Fruit fly (Drosophila melanogaster) whole organism, prepupa: Measurements from ENCODE around the gene CG6409.
A peak's percentile ranks its signal among the peaks of the same experiment; 100 is the strongest.

Experiments used
- Blimp-1 ChIP-seq: fragments of 200-800 bp; sonication (Bioruptor generic); optimal IDR thresholded peaks from 3 replicates; lab custom pipeline; 2017; ENCODE audit warnings: missing biosample characterization, missing genetic modification characterization, mild to moderate bottlenecking, moderate library complexity, missing genetic modification reagents
- CG10631 ChIP-seq: fragments of 200-800 bp; sonication (Bioruptor generic); optimal IDR thresholded peaks from 2 replicates; lab custom pipeline; 2016; ENCODE audit warnings: missing biosample characterization, missing genetic modification characterization
- CG10669 ChIP-seq: fragments of 200-800 bp; sonication (Bioruptor generic); optimal IDR thresholded peaks from 3 replicates; lab custom pipeline; 2018; ENCODE audit warnings: missing biosample characterization, mild to moderate bottlenecking, missing genetic modification characterization, moderate library complexity
- CG11294 ChIP-seq: fragments of 200-800 bp; sonication (Bioruptor generic); IDR thresholded peaks from 2 replicates; pipeline ENCODE4 v1.3.6; 2022; ENCODE audit warnings: missing biosample characterization, missing genetic modification characterization
- CG11762 ChIP-seq: fragments of 200-800 bp; sonication (Bioruptor generic); optimal IDR thresholded peaks from 3 replicates; lab custom pipeline; 2016; ENCODE audit warnings: missing biosample characterization, missing genetic modification characterization; ENCODE audit not compliant: insufficient read depth
- CG11902 ChIP-seq: fragments of 200-800 bp; sonication (Bioruptor generic); optimal IDR thresholded peaks from 3 replicates; lab custom pipeline; 2016; ENCODE audit warnings: missing biosample characterization, missing genetic modification characterization
- CG1621 ChIP-seq: fragments of 200-800 bp; sonication (Bioruptor generic); optimal IDR thresholded peaks from 3 replicates; lab custom pipeline; 2018; ENCODE audit warnings: missing biosample characterization, mild to moderate bottlenecking, missing genetic modification characterization
- CG3032 ChIP-seq: fragments of 200-800 bp; optimal IDR thresholded peaks from 2 replicates; lab custom pipeline; 2019; ENCODE audit warnings: missing biosample characterization, mild to moderate bottlenecking, missing genetic modification characterization, moderate library complexity
- CG32006 ChIP-seq: fragments of 200-800 bp; sonication (Bioruptor generic); optimal IDR thresholded peaks from 3 replicates; lab custom pipeline; 2017; ENCODE audit warnings: missing biosample characterization, mild to moderate bottlenecking, missing genetic modification characterization
- CG34406 ChIP-seq: fragments of 200-800 bp; sonication (Bioruptor generic); optimal IDR thresholded peaks from 3 replicates; lab custom pipeline; 2016; ENCODE audit warnings: missing biosample characterization, missing genetic modification characterization
- CG3919 ChIP-seq: fragments of 200-800 bp; sonication (Bioruptor generic); optimal IDR thresholded peaks from 3 replicates; lab custom pipeline; 2016; ENCODE audit warnings: missing biosample characterization, missing genetic modification characterization
- CG4318 ChIP-seq: fragments of 200-800 bp; sonication (Bioruptor generic); optimal IDR thresholded peaks from 3 replicates; lab custom pipeline; 2017; ENCODE audit warnings: missing biosample characterization, mild to moderate bottlenecking, missing genetic modification characterization
- CG6163 ChIP-seq: fragments of 200-800 bp; sonication (Bioruptor generic); IDR thresholded peaks from 3 replicates; pipeline ENCODE4 v1.3.6; 2022; ENCODE audit warnings: missing biosample characterization, missing genetic modification characterization
- CG6276 ChIP-seq: fragments of 200-800 bp; sonication (Bioruptor generic); optimal IDR thresholded peaks from 2 replicates; lab custom pipeline; 2017; ENCODE audit warnings: missing biosample characterization, mild to moderate bottlenecking, missing genetic modification characterization
- CG6792 ChIP-seq: fragments of 200-800 bp; sonication (Bioruptor generic); optimal IDR thresholded peaks from 3 replicates; lab custom pipeline; 2016; ENCODE audit warnings: missing biosample characterization, missing genetic modification characterization
- CG6808 ChIP-seq: fragments of 200-800 bp; sonication (Bioruptor generic); optimal IDR thresholded peaks from 3 replicates; lab custom pipeline; 2017; ENCODE audit warnings: missing biosample characterization, missing genetic modification characterization, mild to moderate bottlenecking, moderate library complexity, missing genetic modification reagents
- CG6854 ChIP-seq: fragments of 200-800 bp; sonication (Bioruptor generic); optimal IDR thresholded peaks from 2 replicates; lab custom pipeline; 2017; ENCODE audit warnings: missing biosample characterization, mild to moderate bottlenecking, missing genetic modification characterization
- CG8119 ChIP-seq: fragments of 200-800 bp; sonication (Bioruptor generic); IDR thresholded peaks from 3 replicates; pipeline ENCODE4 v1.3.6; 2022; ENCODE audit warnings: missing biosample characterization, missing genetic modification characterization
- CG8319 ChIP-seq: fragments of 200-800 bp; sonication (Bioruptor generic); optimal IDR thresholded peaks from 3 replicates; lab custom pipeline; 2016; ENCODE audit warnings: missing biosample characterization, missing genetic modification characterization
- CG9139 ChIP-seq: fragments of 200-800 bp; sonication (Bioruptor generic); optimal IDR thresholded peaks from 3 replicates; lab custom pipeline; 2017; ENCODE audit warnings: missing biosample characterization, mild to moderate bottlenecking, missing genetic modification characterization
- Eip78C ChIP-seq: fragments of 200-800 bp; sonication (Bioruptor generic); peaks from one replicate; lab custom pipeline; 2016; ENCODE audit warnings: missing biosample characterization, missing genetic modification characterization
- Ets21C ChIP-seq: fragments of 200-800 bp; sonication (Bioruptor generic); optimal IDR thresholded peaks from 3 replicates; lab custom pipeline; 2016; ENCODE audit warnings: missing biosample characterization, missing genetic modification characterization
- Ets96B ChIP-seq: fragments of 200-800 bp; optimal IDR thresholded peaks from 2 replicates; lab custom pipeline; 2019; ENCODE audit warnings: missing biosample characterization, mild to moderate bottlenecking, missing genetic modification characterization, moderate library complexity
- Gug ChIP-seq: fragments of 200-800 bp; sonication (Bioruptor generic); IDR thresholded peaks from 2 replicates; pipeline ENCODE4 v1.3.6; 2022; ENCODE audit warnings: missing biosample characterization, missing genetic modification characterization
- Hr38 ChIP-seq: sonication (Bioruptor generic); optimal IDR thresholded peaks from 2 replicates; lab custom pipeline; 2016; ENCODE audit warnings: missing biosample characterization, missing genetic modification characterization
- Hr39 ChIP-seq: fragments of 200-800 bp; sonication (Bioruptor generic); optimal IDR thresholded peaks from 2 replicates; lab custom pipeline; 2016; ENCODE audit warnings: missing biosample characterization, missing genetic modification characterization
- Lpt ChIP-seq: fragments of 200-800 bp; sonication (Bioruptor generic); optimal IDR thresholded peaks from 3 replicates; lab custom pipeline; 2016; ENCODE audit warnings: missing biosample characterization, missing genetic modification characterization
- Met ChIP-seq: fragments of 200-800 bp; sonication (Bioruptor generic); optimal IDR thresholded peaks from 3 replicates; lab custom pipeline; 2016; ENCODE audit warnings: missing biosample characterization, missing genetic modification characterization
- OdsH ChIP-seq: fragments of 200-800 bp; sonication (Bioruptor generic); optimal IDR thresholded peaks from 3 replicates; lab custom pipeline; 2016; ENCODE audit warnings: missing biosample characterization, missing genetic modification characterization
- Smox ChIP-seq: fragments of 200-800 bp; sonication (Bioruptor generic); optimal IDR thresholded peaks from 3 replicates; lab custom pipeline; 2016; ENCODE audit warnings: missing biosample characterization, missing genetic modification characterization
- Sox102F ChIP-seq: fragments of 200-800 bp; sonication (Bioruptor generic); optimal IDR thresholded peaks from 2 replicates; lab custom pipeline; 2016; ENCODE audit warnings: missing biosample characterization, mild to moderate bottlenecking, missing genetic modification characterization
- Sox14 ChIP-seq: fragments of 200-800 bp; sonication (Bioruptor generic); optimal IDR thresholded peaks from 3 replicates; lab custom pipeline; 2016; ENCODE audit warnings: missing biosample characterization, missing genetic modification characterization
- achi ChIP-seq: fragments of 200-800 bp; sonication (Bioruptor generic); optimal IDR thresholded peaks from 3 replicates; lab custom pipeline; 2016; ENCODE audit warnings: missing biosample characterization, missing genetic modification characterization
- acj6 ChIP-seq: fragments of 200-800 bp; sonication (Bioruptor generic); optimal IDR thresholded peaks from 3 replicates; lab custom pipeline; 2016; ENCODE audit warnings: missing biosample characterization, missing genetic modification characterization
- cyc ChIP-seq: fragments of 200-800 bp; sonication (Bioruptor generic); optimal IDR thresholded peaks from 3 replicates; lab custom pipeline; 2016; ENCODE audit warnings: missing biosample characterization, missing genetic modification characterization
- dac ChIP-seq: fragments of 200-800 bp; sonication (Bioruptor generic); optimal IDR thresholded peaks from 2 replicates; lab custom pipeline; 2017; ENCODE audit warnings: missing biosample characterization, mild to moderate bottlenecking, missing genetic modification characterization
- dsx ChIP-seq: fragments of 200-800 bp; optimal IDR thresholded peaks from 3 replicates; lab custom pipeline; 2019; ENCODE audit warnings: missing biosample characterization, mild to moderate bottlenecking, missing genetic modification characterization, moderate library complexity; ENCODE audit not compliant: poor library complexity, severe bottlenecking
- esn ChIP-seq: fragments of 200-800 bp; sonication (Bioruptor generic); optimal IDR thresholded peaks from 2 replicates; lab custom pipeline; 2016; ENCODE audit warnings: missing biosample characterization, mild to moderate bottlenecking, missing genetic modification characterization, moderate library complexity
- fd59A ChIP-seq: fragments of 200-800 bp; sonication (Bioruptor generic); optimal IDR thresholded peaks from 2 replicates; lab custom pipeline; 2017; ENCODE audit warnings: missing biosample characterization, mild to moderate bottlenecking, missing genetic modification characterization, missing genetic modification reagents
- fd85E ChIP-seq: fragments of 200-800 bp; sonication (Bioruptor generic); optimal IDR thresholded peaks from 3 replicates; lab custom pipeline; 2016; ENCODE audit warnings: missing biosample characterization, missing genetic modification characterization
- fkh ChIP-seq: fragments of 200-800 bp; sonication (Bioruptor generic); optimal IDR thresholded peaks from 3 replicates; lab custom pipeline; 2017; ENCODE audit warnings: missing biosample characterization, mild to moderate bottlenecking, missing genetic modification characterization, moderate library complexity
- lz ChIP-seq: fragments of 200-800 bp; sonication (Bioruptor generic); optimal IDR thresholded peaks from 3 replicates; lab custom pipeline; 2016; ENCODE audit warnings: missing biosample characterization, missing genetic modification characterization
- net ChIP-seq: fragments of 200-800 bp; sonication (Bioruptor generic); optimal IDR thresholded peaks from 3 replicates; lab custom pipeline; 2016; ENCODE audit warnings: missing biosample characterization, missing genetic modification characterization
- ss ChIP-seq, 2 experiments: fragments of 200-800 bp; sonication (Bioruptor generic); optimal IDR thresholded peaks; 2 replicates in 1 of 2; 3 replicates in 1 of 2; lab custom pipeline; 2017 to 2018; ENCODE audit warnings: mild to moderate bottlenecking in 2 of 2, missing biosample characterization in 2 of 2, missing genetic modification characterization in 2 of 2, moderate library complexity in 1 of 2
- svp ChIP-seq: fragments of 200-800 bp; sonication (Bioruptor generic); peaks from one replicate; lab custom pipeline; 2016; ENCODE audit warnings: missing biosample characterization, missing genetic modification characterization
- topi ChIP-seq: fragments of 200-800 bp; sonication (Bioruptor generic); optimal IDR thresholded peaks from 3 replicates; lab custom pipeline; 2016; ENCODE audit warnings: missing biosample characterization, missing genetic modification characterization
- vri ChIP-seq: fragments of 200-800 bp; sonication (Bioruptor generic); optimal IDR thresholded peaks from 3 replicates; lab custom pipeline; 2016; ENCODE audit warnings: missing biosample characterization, mild to moderate bottlenecking, missing genetic modification characterization

Gene CG6409

dm6 chr3L:10854801-10855418, 27.3 kb downstream of the CG6409 start (continued):
- peak; percentile 91 for TF ChIP-seq fd59A (GFP tag; lab: Kevin White, UChicago)
- peak; percentile 86 for TF ChIP-seq Ets96B
- peak; percentile 84 for TF ChIP-seq CG3032
- TF ChIP-seq Eip78C (GFP tag; lab: Kevin White, UChicago): peak; percentile 99
- TF ChIP-seq fd85E (GFP tag; lab: Kevin White, UChicago): peak; percentile 71
- TF ChIP-seq CG11762 (GFP tag; lab: Kevin White, UChicago): peak; percentile 83
- peak; percentile 95 for TF ChIP-seq svp (GFP tag; lab: Kevin White, UChicago)
- no peak for TF ChIP-seq Hr38 (GFP tag; lab: Kevin White, UChicago)
- peak; percentile 85 for TF ChIP-seq CG6792
- peak; percentile 84 for TF ChIP-seq CG8319
- TF ChIP-seq topi (GFP tag; lab: Kevin White, UChicago): peak; percentile 93
- TF ChIP-seq CG6808 (GFP tag; lab: Kevin White, UChicago): peak; percentile 91
- TF ChIP-seq CG11294 (GFP tag; lab: Robert Waterston, UW): peak; percentile 28
- peak; percentile 26 for TF ChIP-seq CG6854 (GFP tag; lab: Kevin White, UChicago)
- TF ChIP-seq vri (GFP tag; lab: Kevin White, UChicago): peak; percentile 70
- peak; percentile 66 for TF ChIP-seq CG1621 (tag; lab: Kevin White, UChicago)
- peak; percentile 78; the same call in 1 of the 3 replicates for TF ChIP-seq CG6163
- peak; percentile 93 for TF ChIP-seq CG4318 (GFP tag; lab: Kevin White, UChicago)
- peak; percentile 93 for TF ChIP-seq net (GFP tag; lab: Kevin White, UChicago)
- peak; percentile 85 for TF ChIP-seq Ets21C (GFP tag; lab: Kevin White, UChicago)
- TF ChIP-seq CG34406 (GFP tag; lab: Kevin White, UChicago): peak; percentile 90
- no peak for TF ChIP-seq fkh (GFP tag; lab: Kevin White, UChicago)
- TF ChIP-seq CG10669: peak; percentile 82
- TF ChIP-seq OdsH: peak; percentile 92

dm6 chr3L:10854026-10854425, 28.2 kb downstream of the CG6409 start:
- no peak for TF ChIP-seq lz (GFP tag; lab: Kevin White, UChicago)
- no peak for TF ChIP-seq Hr38 (GFP tag; lab: Kevin White, UChicago)
- TF ChIP-seq CG6276 (GFP tag; lab: Kevin White, UChicago): no peak
- no peak for TF ChIP-seq fd59A (GFP tag; lab: Kevin White, UChicago)
- TF ChIP-seq CG8319: no peak
- TF ChIP-seq dsx: no peak
- TF ChIP-seq CG6792: no peak
- no peak for TF ChIP-seq CG11294 (GFP tag; lab: Robert Waterston, UW)
- no peak for TF ChIP-seq CG34406 (GFP tag; lab: Kevin White, UChicago)
- TF ChIP-seq Met: no peak
- no peak for TF ChIP-seq CG9139 (GFP tag; lab: Kevin White, UChicago)
- TF ChIP-seq CG6163: peak; percentile 63; the same call in 2 of the 3 replicates
- TF ChIP-seq Blimp-1 (GFP tag; lab: Kevin White, UChicago): no peak
- TF ChIP-seq acj6: no peak
- TF ChIP-seq Smox (GFP tag; lab: Kevin White, UChicago): no peak
- no peak for TF ChIP-seq CG3919 (GFP tag; lab: Kevin White, UChicago)
- peak; percentile 36; the same call in 1 of the 3 replicates for TF ChIP-seq CG8119 (GFP tag; lab: Robert Waterston, UW)
- TF ChIP-seq CG6808 (GFP tag; lab: Kevin White, UChicago): peak; percentile 2
- TF ChIP-seq Gug (GFP tag; lab: Robert Waterston, UW): peak; percentile 51; the same call in 1 of the 2 replicates
- TF ChIP-seq Eip78C (GFP tag; lab: Kevin White, UChicago): no peak
- no peak for TF ChIP-seq Ets96B
- no peak for TF ChIP-seq esn (GFP tag; lab: Kevin White, UChicago)
- no peak for TF ChIP-seq achi (GFP tag; lab: Kevin White, UChicago)
- no peak for TF ChIP-seq CG11902
- TF ChIP-seq CG10631 (GFP tag; lab: Kevin White, UChicago): no peak
- no peak for TF ChIP-seq ss (GFP tag; optimal IDR thresholded peaks at IDR 0.05; lab: Kevin White, UChicago)
- no peak for TF ChIP-seq CG11762 (GFP tag; lab: Kevin White, UChicago)
- no peak for TF ChIP-seq CG4318 (GFP tag; lab: Kevin White, UChicago)
- TF ChIP-seq OdsH: no peak
- no peak for TF ChIP-seq Hr39
- TF ChIP-seq cyc (GFP tag; lab: Kevin White, UChicago): no peak
- TF ChIP-seq Sox102F: no peak
- TF ChIP-seq fd85E (GFP tag; lab: Kevin White, UChicago): no peak
- no peak for TF ChIP-seq Sox14 (GFP tag; lab: Kevin White, UChicago)
- TF ChIP-seq CG3032: no peak
- no peak for TF ChIP-seq CG1621 (tag; lab: Kevin White, UChicago)
- no peak for TF ChIP-seq dac (GFP tag; lab: Kevin White, UChicago)
- peak; percentile 49 for TF ChIP-seq Lpt (GFP tag; lab: Kevin White, UChicago)
- no peak for TF ChIP-seq CG32006 (GFP tag; lab: Kevin White, UChicago)
